Fruit fly (Drosophila melanogaster) whole organism, embryonic: ENCODE measurements around the gene Sox21a.

Experiments
- Aef1 ChIP-seq: fragments of 200-800 bp; sonication (Bioruptor generic); IDR thresholded peaks from 3 replicates; pipeline ENCODE4 v1.3.6; 2022; ENCODE audit warnings: missing biosample characterization, missing genetic modification characterization
- CG10147 ChIP-seq: fragments of 200-800 bp; sonication (Bioruptor generic); optimal IDR thresholded peaks from 2 replicates; lab custom pipeline; 2019; ENCODE audit warnings: missing biosample characterization, mild to moderate bottlenecking, missing genetic modification characterization, moderate library complexity
- CG11398 ChIP-seq: fragments of 200-800 bp; sonication (Bioruptor generic); optimal IDR thresholded peaks from 2 replicates; lab custom pipeline; 2016; ENCODE audit warnings: missing biosample characterization, missing genetic modification characterization
- CG13894 ChIP-seq: fragments of 200-800 bp; sonication (Bioruptor generic); optimal IDR thresholded peaks from 3 replicates; lab custom pipeline; 2018; ENCODE audit warnings: missing biosample characterization, mild to moderate bottlenecking, missing genetic modification characterization, moderate library complexity
- CG14050 ChIP-seq: fragments of 200-800 bp; sonication (Bioruptor generic); IDR thresholded peaks from 3 replicates; pipeline ENCODE4 v1.3.6; 2022; ENCODE audit warnings: missing biosample characterization, missing genetic modification characterization
- CG14441 ChIP-seq: fragments of 200-800 bp; sonication (Bioruptor generic); IDR thresholded peaks from 2 replicates; pipeline ENCODE4 v1.3.6; 2022; ENCODE audit warnings: missing biosample characterization, missing genetic modification characterization
- CG1602 ChIP-seq: fragments of 200-800 bp; sonication (Bioruptor generic); optimal IDR thresholded peaks from 3 replicates; lab custom pipeline; 2016; ENCODE audit warnings: missing biosample characterization, missing genetic modification characterization
- CG17186 ChIP-seq: fragments of 200-800 bp; sonication (Bioruptor generic); optimal IDR thresholded peaks from 3 replicates; lab custom pipeline; 2017; ENCODE audit warnings: missing biosample characterization, missing genetic modification reagents, missing genetic modification characterization
- CG17829 ChIP-seq: fragments of 200-800 bp; optimal IDR thresholded peaks from 2 replicates; lab custom pipeline; 2019; ENCODE audit warnings: missing biosample characterization, mild to moderate bottlenecking, missing genetic modification characterization, moderate library complexity
- CG18011 ChIP-seq: fragments of 200-800 bp; sonication (Bioruptor generic); optimal IDR thresholded peaks from 2 replicates; lab custom pipeline; 2017; ENCODE audit warnings: missing biosample characterization, missing genetic modification characterization, mild to moderate bottlenecking, moderate library complexity, missing genotype
- CG3281 ChIP-seq: fragments of 200-800 bp; sonication (Bioruptor generic); optimal IDR thresholded peaks from 3 replicates; lab custom pipeline; 2017; ENCODE audit warnings: missing biosample characterization, mild to moderate bottlenecking, missing genetic modification characterization
- CG33213 ChIP-seq: fragments of 200-800 bp; sonication (Bioruptor generic); optimal IDR thresholded peaks from 3 replicates; lab custom pipeline; 2016; ENCODE audit warnings: missing biosample characterization, missing genetic modification characterization
- CG43689 ChIP-seq: fragments of 200-800 bp; sonication (Bioruptor generic); IDR thresholded peaks from 2 replicates; pipeline ENCODE4 v1.3.6; 2022; ENCODE audit warnings: missing biosample characterization, missing genetic modification characterization
- CG4730 ChIP-seq: fragments of 200-800 bp; sonication (Bioruptor generic); IDR thresholded peaks from 2 replicates; pipeline ENCODE4 v1.3.6; 2022; ENCODE audit warnings: missing biosample characterization, missing genetic modification characterization
- CG6175 ChIP-seq: fragments of 200-800 bp; sonication (Bioruptor generic); IDR thresholded peaks from 3 replicates; pipeline ENCODE4 v1.3.6; 2022; ENCODE audit warnings: missing biosample characterization, missing genetic modification characterization
- CG6791 ChIP-seq: fragments of 200-800 bp; sonication (Bioruptor generic); IDR thresholded peaks from 3 replicates; pipeline ENCODE4 v1.3.6; 2022; ENCODE audit warnings: missing biosample characterization, missing genetic modification characterization; ENCODE audit not compliant: partially characterized antibody
- CG7963 ChIP-seq: fragments of 200-800 bp; sonication (Bioruptor generic); IDR thresholded peaks from 3 replicates; pipeline ENCODE4 v1.3.6; 2022; ENCODE audit warnings: missing biosample characterization, missing genetic modification characterization; ENCODE audit not compliant: partially characterized antibody
- CG7987 ChIP-seq: fragments of 200-800 bp; sonication (Bioruptor generic); optimal IDR thresholded peaks from 2 replicates; lab custom pipeline; 2018; ENCODE audit warnings: missing biosample characterization, mild to moderate bottlenecking, missing genetic modification characterization, moderate library complexity
- CG8281 ChIP-seq: fragments of 200-800 bp; sonication (Bioruptor generic); optimal IDR thresholded peaks from 2 replicates; lab custom pipeline; 2018; ENCODE audit warnings: missing biosample characterization, mild to moderate bottlenecking, missing genetic modification characterization, moderate library complexity
- Dek ChIP-seq: fragments of 200-800 bp; sonication (Bioruptor generic); optimal IDR thresholded peaks from 3 replicates; lab custom pipeline; 2019; ENCODE audit warnings: missing biosample characterization, mild to moderate bottlenecking, missing genetic modification characterization, moderate library complexity
- Dfd ChIP-seq, 2 experiments: fragments of >200 bp; optimal IDR thresholded peaks; 2 replicates each; lab custom pipeline; 2017; ENCODE audit warnings: missing biosample characterization in 2 of 2, missing genetic modification characterization in 2 of 2
- Dp ChIP-seq: fragments of 200-800 bp; sonication (Bioruptor generic); optimal IDR thresholded peaks from 2 replicates; lab custom pipeline; 2018; ENCODE audit warnings: missing biosample characterization, mild to moderate bottlenecking, missing genetic modification characterization, moderate library complexity
- E2f2 ChIP-seq: fragments of 200-800 bp; sonication (Bioruptor generic); IDR thresholded peaks from 2 replicates; pipeline ENCODE4 v1.3.6; 2022; ENCODE audit warnings: missing biosample characterization, missing genetic modification characterization
- Eip74EF ChIP-seq, 2 experiments: fragments of 200-800 bp in 1 of 2; fragments of >200 bp in 1 of 2; sonication (Bioruptor generic) in 1 of 2; optimal IDR thresholded peaks; 2 replicates each; lab custom pipeline; 2017 to 2019; ENCODE audit warnings: missing biosample characterization in 2 of 2, missing genetic modification characterization in 2 of 2, mild to moderate bottlenecking in 1 of 2, moderate library complexity in 1 of 2
- Ets97D ChIP-seq: fragments of 200-800 bp; sonication (Bioruptor generic); optimal IDR thresholded peaks from 3 replicates; lab custom pipeline; 2016; ENCODE audit warnings: missing biosample characterization, missing genetic modification characterization
- Kr ChIP-seq: fragments of 200-800 bp; sonication (Bioruptor generic); optimal IDR thresholded peaks from 2 replicates; lab custom pipeline; 2017; ENCODE audit warnings: missing biosample characterization, mild to moderate bottlenecking, missing genetic modification characterization
- Nf-YB ChIP-seq: fragments of 200-800 bp; sonication (Bioruptor generic); optimal IDR thresholded peaks from 3 replicates; lab custom pipeline; 2019; ENCODE audit warnings: missing biosample characterization, mild to moderate bottlenecking, missing genetic modification characterization, moderate library complexity
- Nf-YC ChIP-seq: fragments of 200-800 bp; optimal IDR thresholded peaks from 3 replicates; lab custom pipeline; 2019; ENCODE audit warnings: missing biosample characterization, mild to moderate bottlenecking, missing genetic modification characterization, moderate library complexity
- Poxn ChIP-seq: fragments of 200-800 bp; sonication (Bioruptor generic); IDR thresholded peaks from 2 replicates; pipeline ENCODE4 v1.3.6; 2022; ENCODE audit warnings: missing biosample characterization, missing genetic modification characterization
- Ravus ChIP-seq: fragments of 200-800 bp; sonication (Bioruptor generic); IDR thresholded peaks from 2 replicates; pipeline ENCODE4 v1.3.6; 2022; ENCODE audit warnings: missing biosample characterization, missing genetic modification characterization
- abd-A ChIP-seq: fragments of 200-800 bp; sonication (Bioruptor generic); optimal IDR thresholded peaks from 3 replicates; lab custom pipeline; 2019; ENCODE audit warnings: missing biosample characterization, mild to moderate bottlenecking, missing genetic modification characterization, moderate library complexity
- br ChIP-seq: fragments of >200 bp; optimal IDR thresholded peaks from 2 replicates; lab custom pipeline; 2017
- cato ChIP-seq: fragments of 200-800 bp; sonication (Bioruptor generic); optimal IDR thresholded peaks from 2 replicates; lab custom pipeline; 2016; ENCODE audit warnings: missing biosample characterization, missing genetic modification characterization, borderline replicate concordance
- chif ChIP-seq, 2 experiments: fragments of 200-800 bp; sonication (Bioruptor generic); optimal IDR thresholded peaks; 3 replicates each; lab custom pipeline; 2016; ENCODE audit warnings: missing biosample characterization in 2 of 2, missing genetic modification characterization in 2 of 2
- crp ChIP-seq, 2 experiments: fragments of 200-800 bp; sonication (Bioruptor generic); optimal IDR thresholded peaks; 2 replicates in 1 of 2; 3 replicates in 1 of 2; lab custom pipeline; 2017; ENCODE audit warnings: missing biosample characterization in 2 of 2, missing genetic modification characterization in 2 of 2, mild to moderate bottlenecking in 1 of 2, moderate library complexity in 1 of 2
- dmrt11E ChIP-seq: fragments of 200-800 bp; sonication (Bioruptor generic); optimal IDR thresholded peaks from 3 replicates; lab custom pipeline; 2018; ENCODE audit warnings: missing biosample characterization, mild to moderate bottlenecking, missing genetic modification characterization, moderate library complexity
- en ChIP-seq: fragments of 200-800 bp; sonication (Bioruptor generic); optimal IDR thresholded peaks from 2 replicates; lab custom pipeline; 2016; ENCODE audit warnings: missing biosample characterization, missing genetic modification characterization
- exex ChIP-seq: fragments of 200-800 bp; sonication (Bioruptor generic); optimal IDR thresholded peaks from 4 replicates; lab custom pipeline; 2018; ENCODE audit warnings: missing biosample characterization, mild to moderate bottlenecking, missing genetic modification characterization, moderate library complexity
- gcm ChIP-seq: fragments of 200-800 bp; sonication (Bioruptor generic); optimal IDR thresholded peaks from 2 replicates; lab custom pipeline; 2019; ENCODE audit warnings: missing biosample characterization, mild to moderate bottlenecking, missing genetic modification characterization, moderate library complexity
- grau ChIP-seq: fragments of 200-800 bp; optimal IDR thresholded peaks from 3 replicates; lab custom pipeline; 2019; ENCODE audit warnings: missing biosample characterization, mild to moderate bottlenecking, missing genetic modification characterization, moderate library complexity
- mirr ChIP-seq: fragments of 200-800 bp; sonication (Bioruptor generic); optimal IDR thresholded peaks from 3 replicates; lab custom pipeline; 2018; ENCODE audit warnings: missing biosample characterization, mild to moderate bottlenecking, missing genetic modification characterization
- nerfin-1 ChIP-seq: fragments of 200-800 bp; sonication (Bioruptor generic); optimal IDR thresholded peaks from 3 replicates; lab custom pipeline; 2019; ENCODE audit warnings: missing biosample characterization, mild to moderate bottlenecking, missing genetic modification characterization, moderate library complexity
- pfk ChIP-seq: fragments of 200-800 bp; sonication (Bioruptor generic); optimal IDR thresholded peaks from 2 replicates; lab custom pipeline; 2018; ENCODE audit warnings: missing biosample characterization, mild to moderate bottlenecking, missing genetic modification characterization, moderate library complexity
- pnt ChIP-seq: fragments of 200-800 bp; sonication (Bioruptor generic); optimal IDR thresholded peaks from 3 replicates; lab custom pipeline; 2016; ENCODE audit warnings: missing biosample characterization, missing genetic modification characterization
- psq ChIP-seq: fragments of 200-800 bp; sonication (Bioruptor generic); optimal IDR thresholded peaks from 2 replicates; lab custom pipeline; 2017; ENCODE audit warnings: missing biosample characterization, missing genetic modification characterization
- run ChIP-seq: fragments of 200-800 bp; sonication (Bioruptor generic); optimal IDR thresholded peaks from 3 replicates; lab custom pipeline; 2018; ENCODE audit warnings: missing biosample characterization, mild to moderate bottlenecking, missing genetic modification characterization
- seq ChIP-seq: fragments of 200-800 bp; sonication (Bioruptor generic); IDR thresholded peaks from 2 replicates; pipeline ENCODE4 v1.3.6; 2022; ENCODE audit warnings: missing biosample characterization, missing genetic modification characterization
- sna ChIP-seq: fragments of 200-800 bp; sonication (Bioruptor generic); IDR thresholded peaks from 2 replicates; pipeline ENCODE4 v1.3.6; 2022; ENCODE audit warnings: missing biosample characterization, missing genetic modification characterization; ENCODE audit not compliant: partially characterized antibody
- tll ChIP-seq, 2 experiments: fragments of 200-800 bp in 1 of 2; fragments of >200 bp in 1 of 2; sonication (Bioruptor generic) in 1 of 2; optimal IDR thresholded peaks; 2 replicates each; lab custom pipeline; 2017 to 2019; ENCODE audit warnings: missing biosample characterization in 2 of 2, missing genetic modification characterization in 2 of 2, mild to moderate bottlenecking in 1 of 2, moderate library complexity in 1 of 2
- unpg ChIP-seq: fragments of 200-800 bp; sonication (Bioruptor generic); optimal IDR thresholded peaks from 3 replicates; lab custom pipeline; 2018; ENCODE audit warnings: missing biosample characterization, mild to moderate bottlenecking, missing genetic modification characterization, moderate library complexity
- vnd ChIP-seq: fragments of 200-800 bp; sonication (Bioruptor generic); IDR thresholded peaks from 3 replicates; pipeline ENCODE4 v1.3.6; 2022; ENCODE audit warnings: missing biosample characterization, missing genetic modification characterization; ENCODE audit not compliant: partially characterized antibody

The Sox21a gene

DNA sequence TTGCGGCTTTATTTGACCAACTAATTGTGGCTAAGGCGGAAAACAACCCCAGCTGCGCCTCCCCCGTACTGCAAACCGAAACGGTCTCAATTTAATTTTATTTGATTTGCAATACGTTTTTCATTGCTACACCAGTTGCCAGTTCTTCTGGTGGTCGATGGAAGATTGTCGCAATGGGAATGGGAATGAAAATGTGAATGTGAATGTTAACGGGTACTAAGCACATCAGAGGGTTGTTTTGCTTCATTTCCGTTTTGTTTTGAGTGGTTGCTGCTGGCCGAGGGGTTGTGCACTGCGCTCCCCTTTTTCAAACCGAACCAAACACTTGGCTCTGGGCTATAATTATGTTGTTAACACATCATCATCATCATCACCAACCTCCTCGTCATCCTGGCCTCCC is 6.2 kb upstream of the Sox21a start:
- TF ChIP-seq seq (GFP tag; lab: Robert Waterston, UW) (peak; percentile 42; the same call in 1 of the 2 replicates), Dfd (GFP tag; optimal IDR thresholded peaks at IDR 0.05; lab: Kevin White, UChicago) (no peak), pnt (no peak), Ets97D (no peak), Dek (tag; lab: Kevin White, UChicago) (no peak), Nf-YC (tag; lab: Kevin White, UChicago) (peak; percentile 60), run (tag; lab: Kevin White, UChicago) (peak; percentile 44), Kr (GFP tag; lab: Kevin White, UChicago) (peak; percentile 41), CG43689 (GFP tag; lab: Robert Waterston, UW) (no peak), CG7987 (GFP tag; lab: Kevin White, UChicago) (no peak), chif (GFP tag; optimal IDR thresholded peaks at IDR 0.05; lab: Kevin White, UChicago) (no peak), CG14050 (GFP tag; lab: Robert Waterston, UW) (no peak), CG14441 (GFP tag; lab: Robert Waterston, UW) (no peak), CG3281 (no peak), psq (GFP tag; lab: Kevin White, UChicago) (no peak), E2f2 (GFP tag; lab: Robert Waterston, UW) (no peak), Dp (GFP tag; lab: Kevin White, UChicago) (no peak), CG8281 (tag; lab: Kevin White, UChicago) (no peak), cato (GFP tag; lab: Kevin White, UChicago) (no peak), CG6175 (no peak), br (lab: Kevin White, UChicago) (no peak), CG17186 (no peak), exex (peak; percentile 6), CG1602 (no peak), abd-A (tag; lab: Kevin White, UChicago) (peak; percentile 76), nerfin-1 (tag; lab: Kevin White, UChicago) (peak; percentile 40), CG18011 (no peak), CG13894 (tag; lab: Kevin White, UChicago) (no peak), dmrt11E (tag; lab: Kevin White, UChicago) (no peak), Poxn (no peak), CG7963 (GFP tag; lab: Robert Waterston, UW) (no peak), pfk (GFP tag; lab: Kevin White, UChicago) (no peak), Ravus (GFP tag; lab: Robert Waterston, UW) (no peak), CG17829 (tag; lab: Kevin White, UChicago) (no peak), CG33213 (GFP tag; lab: Kevin White, UChicago) (no peak), CG11398 (GFP tag; lab: Kevin White, UChicago) (no peak), unpg (GFP tag; lab: Kevin White, UChicago) (no peak), Aef1 (GFP tag; lab: Robert Waterston, UW) (no peak), sna (GFP tag; lab: Robert Waterston, UW) (no peak), CG6791 (GFP tag; lab: Robert Waterston, UW) (no peak), en (GFP tag; lab: Kevin White, UChicago) (no peak), Nf-YB (GFP tag; lab: Kevin White, UChicago) (peak; percentile 47), CG4730 (GFP tag; lab: Robert Waterston, UW) (no peak), mirr (GFP tag; lab: Kevin White, UChicago) (peak; percentile 4), Eip74EF (GFP tag; optimal IDR thresholded peaks at IDR 0.05; lab: Kevin White, UChicago) (no peak), CG10147 (GFP tag; lab: Kevin White, UChicago) (no peak), gcm (GFP tag; lab: Kevin White, UChicago) (no peak), vnd (GFP tag; lab: Robert Waterston, UW) (no peak), grau (tag; lab: Kevin White, UChicago) (no peak), tll (GFP tag; optimal IDR thresholded peaks at IDR 0.05; lab: Kevin White, UChicago) (no peak), crp (GFP tag; optimal IDR thresholded peaks at IDR 0.05; lab: Kevin White, UChicago) (no peak)
